Worm (Caenorhabditis elegans) whole organism, young adult: ENCODE results near the gene F58G6.3.

Experiments
- Y53G8AR.9 ChIP-seq: fragments of 200-800 bp; sonication (Bioruptor generic); conservative IDR thresholded peaks from 2 replicates; pipeline ENCODE4 v1.3.6; 2022; ENCODE audit warnings: missing genetic modification reagents, missing genetic modification characterization, missing compliant biosample characterization
- attf-6 ChIP-seq: fragments of 200-800 bp; sonication (Bioruptor generic); IDR thresholded peaks from 2 replicates; pipeline ENCODE4 v1.3.6; 2022; ENCODE audit warnings: missing genetic modification reagents, missing genetic modification characterization, missing compliant biosample characterization
- bed-1 ChIP-seq: fragments of 200-800 bp; sonication (Bioruptor generic); IDR thresholded peaks from 2 replicates; pipeline ENCODE4 v1.3.6; 2022; ENCODE audit warnings: missing genetic modification reagents, missing genetic modification characterization, missing compliant biosample characterization
- egl-44 ChIP-seq: fragments of 200-800 bp; sonication (Bioruptor generic); IDR thresholded peaks from 2 replicates; pipeline ENCODE4 v1.3.6; 2022; ENCODE audit warnings: missing genetic modification reagents, missing genetic modification characterization, missing compliant biosample characterization
- sea-2 ChIP-seq: fragments of 200-800 bp; sonication (Bioruptor generic); IDR thresholded peaks from 2 replicates; pipeline ENCODE4 v1.3.6; 2022; ENCODE audit warnings: missing genetic modification characterization, missing compliant biosample characterization
- unc-62 ChIP-seq: fragments of 150-350 bp; optimal IDR thresholded peaks from 2 replicates; lab custom pipeline; 2014; ENCODE audit warnings: missing biosample characterization, missing genetic modification reagents, missing genetic modification characterization

DNA sequence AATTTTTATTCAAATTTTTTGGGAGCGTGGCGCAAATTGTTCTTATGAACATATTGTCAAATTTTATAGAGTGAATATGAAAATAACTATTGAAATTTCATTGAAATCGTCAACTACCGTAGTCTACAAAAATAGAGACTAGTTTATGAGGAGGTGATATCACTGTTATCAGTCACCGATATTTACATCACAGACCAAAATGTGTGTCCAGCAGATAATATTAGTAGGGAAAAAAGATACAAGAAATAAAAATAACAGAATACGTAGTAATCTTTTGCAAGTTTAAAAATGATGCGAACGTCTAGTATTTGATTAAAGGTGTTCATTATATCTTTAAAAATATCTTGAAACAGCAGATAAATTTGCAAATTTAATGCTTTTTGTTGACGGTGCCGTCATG is 26.0 kb downstream of the F58G6.3 start:
- TF ChIP-seq attf-6 (GFP tag; lab: Robert Waterston, UW): no peak
- no peak for TF ChIP-seq Y53G8AR.9 (GFP tag; lab: Robert Waterston, UW)
- TF ChIP-seq unc-62: no peak
- TF ChIP-seq egl-44 (GFP tag; lab: Robert Waterston, UW): no peak
- no peak for TF ChIP-seq sea-2 (GFP tag; lab: Robert Waterston, UW)
- TF ChIP-seq bed-1 (GFP tag; lab: Robert Waterston, UW): no peak
